Worm (Caenorhabditis elegans): ENCODE results near the gene gcs-1.

gcs-1 gene

DNA sequence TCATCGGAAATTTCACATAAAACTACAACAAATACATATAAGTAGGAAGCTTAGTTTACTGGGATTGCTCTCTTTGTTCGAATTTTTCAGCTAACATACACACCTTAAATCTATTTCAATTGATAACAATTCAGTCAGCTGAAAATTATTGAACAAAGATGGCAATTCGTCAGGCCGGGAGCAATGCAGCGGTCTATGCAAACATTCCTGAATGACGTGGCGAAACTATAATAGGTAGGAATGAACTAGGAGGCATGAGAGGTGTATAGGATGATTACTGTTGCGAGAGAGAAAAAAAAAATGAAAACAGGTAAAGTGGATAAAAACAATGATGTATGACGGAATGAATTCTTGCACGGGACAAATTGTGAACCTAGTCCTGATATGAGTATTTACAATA is 4.0 kb upstream of the gcs-1 start:
- TF ChIP-seq K02D7.2 (tag; optimal IDR thresholded peaks at IDR 0.05): no peak

DNA sequence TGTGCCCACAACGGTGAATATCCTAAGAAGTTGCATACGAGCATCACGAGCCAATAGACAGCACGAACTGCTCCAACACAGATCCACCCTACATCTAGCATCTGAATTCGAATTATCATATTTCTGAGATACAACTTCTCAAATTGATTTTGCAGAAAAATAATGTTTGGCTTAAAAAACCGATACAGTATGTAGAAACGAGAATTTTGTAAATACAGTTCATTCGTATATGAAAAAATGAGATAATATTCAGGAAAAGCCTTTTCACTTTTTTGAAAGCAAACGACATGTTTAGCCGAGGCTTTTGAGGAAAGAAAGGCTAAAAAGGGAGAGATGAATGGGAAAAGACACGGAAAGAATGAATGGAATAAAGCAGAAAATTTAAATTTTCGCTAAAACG is 3.2 kb upstream of the gcs-1 start, which contains the start of gene F37B12.3:
Gene F37B12.3 (minus strand): TSS at position 101 of the 400 bp plus-strand sequence.
- TF ChIP-seq ceh-2 (tag; optimal IDR thresholded peaks at IDR 0.05): no peak
- no peak for TF ChIP-seq ceh-31 (tag; optimal IDR thresholded peaks at IDR 0.05)
- no peak for TF ChIP-seq syd-9 (tag; optimal IDR thresholded peaks at IDR 0.05)
- TF ChIP-seq madf-2 (tag; optimal IDR thresholded peaks at IDR 0.05): no peak
- no peak for TF ChIP-seq lin-11 (tag; optimal IDR thresholded peaks at IDR 0.05)
- no peak for TF ChIP-seq hlh-8 (tag; optimal IDR thresholded peaks at IDR 0.05)
- no peak for TF ChIP-seq mec-3 (tag; optimal IDR thresholded peaks at IDR 0.05; ENCODE audit: borderline replicate concordance)
- TF ChIP-seq T23F11.4 (GFP tag; optimal IDR thresholded peaks at IDR 0.05): no peak
- no peak for TF ChIP-seq ceh-30 (tag; optimal IDR thresholded peaks at IDR 0.05)
- TF ChIP-seq fkh-6 (tag; optimal IDR thresholded peaks at IDR 0.05): no peak
- no peak for TF ChIP-seq tbx-2 (tag; optimal IDR thresholded peaks at IDR 0.05)
- TF ChIP-seq elt-4 (tag; optimal IDR thresholded peaks at IDR 0.05): no peak
- TF ChIP-seq hlh-6 (tag; optimal IDR thresholded peaks at IDR 0.05): no peak

DNA sequence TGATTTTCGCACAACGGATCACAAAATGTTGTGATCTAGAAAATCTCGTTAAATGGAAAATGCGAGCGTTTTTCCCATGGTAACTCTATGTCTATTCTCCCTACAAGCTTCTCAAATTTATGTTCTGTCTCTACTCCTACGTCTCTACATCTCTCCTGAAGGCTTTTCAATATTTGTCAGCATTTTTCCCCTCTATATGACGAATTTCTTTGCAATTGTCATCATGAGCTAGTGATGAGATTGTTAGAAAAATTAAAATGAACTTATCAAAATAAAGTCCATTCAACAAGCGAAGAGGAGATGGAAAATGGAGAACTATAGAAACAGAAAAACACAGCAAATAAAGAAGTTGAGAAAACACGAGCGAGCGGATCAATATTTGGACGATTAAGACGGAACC is 635 bp upstream of the gcs-1 start:
- TF ChIP-seq pag-3 (tag; optimal IDR thresholded peaks at IDR 0.05; ENCODE audit: borderline replicate concordance) (no peak), rnt-1 (tag; optimal IDR thresholded peaks at IDR 0.05) (no peak), fax-1 (tag; optimal IDR thresholded peaks at IDR 0.05) (no peak), ref-2 (tag; optimal IDR thresholded peaks at IDR 0.05) (no peak), ceh-24 (tag; optimal IDR thresholded peaks at IDR 0.05) (no peak), lim-6 (tag; optimal IDR thresholded peaks at IDR 0.05) (no peak), hlh-15 (tag; optimal IDR thresholded peaks at IDR 0.05) (no peak), T23F11.4 (GFP tag; optimal IDR thresholded peaks at IDR 0.05) (no peak), npax-4 (tag; optimal IDR thresholded peaks at IDR 0.05) (no peak), ceh-2 (tag; optimal IDR thresholded peaks at IDR 0.05) (no peak)

DNA sequence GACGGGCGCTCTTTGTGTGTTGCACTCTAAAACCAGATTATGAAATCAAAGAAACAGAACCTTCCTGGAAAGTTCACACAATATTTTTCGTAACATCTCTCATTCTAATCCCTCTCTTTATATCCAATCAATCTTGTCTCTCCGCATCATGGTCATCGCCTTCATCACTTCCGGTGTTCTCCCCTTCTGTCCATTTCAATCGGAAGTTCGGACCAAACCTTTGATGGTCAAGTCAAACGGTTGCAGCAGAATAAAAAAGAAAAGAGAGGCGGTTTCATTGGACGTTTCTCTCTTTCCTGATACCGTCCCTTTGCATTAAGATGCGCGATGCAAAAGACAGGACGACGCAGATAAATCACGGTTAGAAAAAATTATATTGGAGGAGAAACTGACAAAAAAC is 5.1 kb downstream of the gcs-1 start:
- no peak for TF ChIP-seq ceh-14 (tag; optimal IDR thresholded peaks at IDR 0.05)
- no peak for TF ChIP-seq ref-2 (tag; optimal IDR thresholded peaks at IDR 0.05)
- TF ChIP-seq madf-2 (tag; optimal IDR thresholded peaks at IDR 0.05): no peak
- TF ChIP-seq fkh-6 (tag; optimal IDR thresholded peaks at IDR 0.05): no peak
- TF ChIP-seq Y22D7AL.16 (tag; optimal IDR thresholded peaks at IDR 0.05): no peak
- TF ChIP-seq ceh-34 (tag; optimal IDR thresholded peaks at IDR 0.05): no peak
- no peak for TF ChIP-seq hlh-6 (tag; optimal IDR thresholded peaks at IDR 0.05)

DNA sequence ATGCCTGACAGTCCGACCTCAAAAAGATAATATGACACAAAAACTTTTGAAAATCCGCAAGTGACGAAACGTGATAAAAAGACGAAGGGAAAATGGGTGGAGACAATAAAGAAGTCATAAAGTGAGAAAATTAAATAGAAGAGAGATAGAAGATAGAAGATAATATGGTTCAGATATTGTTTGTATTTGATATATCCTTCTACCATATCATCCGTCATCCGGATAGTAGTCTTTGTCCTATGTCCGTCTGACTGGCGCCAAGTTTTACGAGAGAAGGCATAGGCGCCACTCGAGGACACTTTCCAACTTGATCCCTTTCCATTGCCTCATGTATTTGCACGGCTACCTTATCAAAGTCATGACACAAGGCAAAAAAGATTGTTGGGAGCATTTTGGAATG is 6.2 kb downstream of the gcs-1 start:
- TF ChIP-seq C08G9.2 (tag; optimal IDR thresholded peaks at IDR 0.05) (no peak), ceh-2 (tag; optimal IDR thresholded peaks at IDR 0.05) (no peak), hlh-15 (tag; optimal IDR thresholded peaks at IDR 0.05) (no peak), lim-6 (tag; optimal IDR thresholded peaks at IDR 0.05) (no peak), Y22D7AL.16 (tag; optimal IDR thresholded peaks at IDR 0.05) (no peak), pax-1 (tag; optimal IDR thresholded peaks at IDR 0.05) (no peak), sdc-2 (tag; optimal IDR thresholded peaks at IDR 0.05) (no peak), sox-4 (tag; optimal IDR thresholded peaks at IDR 0.05) (no peak), syd-9 (tag; optimal IDR thresholded peaks at IDR 0.05) (no peak), elt-2 (tag; optimal IDR thresholded peaks at IDR 0.05) (no peak), che-1 (tag; optimal IDR thresholded peaks at IDR 0.05) (no peak), ets-4 (tag; optimal IDR thresholded peaks at IDR 0.05) (no peak), ceh-19 (GFP tag; optimal IDR thresholded peaks at IDR 0.05) (no peak), pqm-1 (tag; optimal IDR thresholded peaks at IDR 0.05) (no peak), pat-9 (tag; optimal IDR thresholded peaks at IDR 0.05) (no peak), ahr-1 (tag; optimal IDR thresholded peaks at IDR 0.05) (no peak), K02D7.2 (tag; optimal IDR thresholded peaks at IDR 0.05) (no peak), unc-86 (tag; optimal IDR thresholded peaks at IDR 0.05) (no peak)

Data from whole organism, late embryonic.